Fruit fly (Drosophila melanogaster): ENCODE results near the gene CG12590.
A peak's percentile ranks its signal among the peaks of the same experiment; 100 is the strongest.

Gene CG12590

dm6 chr3R:5127790-5128243 is 31.6 kb upstream of the CG12590 start, which contains the start of gene RabGGTa (continued):
- TF ChIP-seq CG17829 (tag; optimal IDR thresholded peaks at IDR 0.05), result peak; percentile 72
- peak; percentile 25 to 50 for TF ChIP-seq chif (GFP tag; optimal IDR thresholded peaks at IDR 0.05)
- TF ChIP-seq CG12391 (tag; optimal IDR thresholded peaks at IDR 0.05), result peak; percentile 85
- TF ChIP-seq CG17612 (GFP tag; IDR thresholded peaks at IDR 0.05), result no peak
- TF ChIP-seq E2f1 (GFP tag; IDR thresholded peaks at IDR 0.05), result peak; percentile 73; the same call in 1 of the 2 replicates
- peak; percentile 67 for TF ChIP-seq Lhr (GFP tag; optimal IDR thresholded peaks at IDR 0.05)
- TF ChIP-seq CG10462 (GFP tag; optimal IDR thresholded peaks at IDR 0.05), result peak; percentile 4
- no peak for TF ChIP-seq Hr78 (GFP tag; optimal IDR thresholded peaks at IDR 0.05)
- TF ChIP-seq CG6765 (GFP tag; optimal IDR thresholded peaks at IDR 0.05), result peak; percentile 11
- TF ChIP-seq CG30020 (tag; optimal IDR thresholded peaks at IDR 0.05), result peak; percentile 38
- TF ChIP-seq CG42726 (GFP tag; IDR thresholded peaks at IDR 0.05; ENCODE audit: partially characterized antibody), result no peak
- peak; percentile 66 for TF ChIP-seq stc (GFP tag; IDR thresholded peaks at IDR 0.05)
- peak; percentile 66 for TF ChIP-seq lab (GFP tag; optimal IDR thresholded peaks at IDR 0.05)
- TF ChIP-seq disco-r (GFP tag; optimal IDR thresholded peaks at IDR 0.05), result peak; percentile 4
- peak; percentile 55 for TF ChIP-seq Bteb2 (GFP tag; optimal IDR thresholded peaks at IDR 0.05)
- TF ChIP-seq CG11398 (GFP tag; optimal IDR thresholded peaks at IDR 0.05), result peak; percentile 21
- no peak for TF ChIP-seq dati (GFP tag; IDR thresholded peaks at IDR 0.05)
- TF ChIP-seq ranshi (GFP tag; IDR thresholded peaks at IDR 0.05), result peak; percentile 58
- no peak for TF ChIP-seq CG34224 (GFP tag; IDR thresholded peaks at IDR 0.05; ENCODE audit: partially characterized antibody)
- no peak for TF ChIP-seq hb (GFP tag; IDR thresholded peaks at IDR 0.05; ENCODE audit: partially characterized antibody)
- TF ChIP-seq CG17802 (tag; optimal IDR thresholded peaks at IDR 0.05), result peak; percentile 13
- peak; percentile 57 for TF ChIP-seq CG10209 (GFP tag; optimal IDR thresholded peaks at IDR 0.05)
- peak; percentile 5 for TF ChIP-seq CG2875 (GFP tag; optimal IDR thresholded peaks at IDR 0.05)
- TF ChIP-seq Sry-δ (GFP tag; optimal IDR thresholded peaks at IDR 0.05), result peak; percentile 33
- TF ChIP-seq knrl (GFP tag; IDR thresholded peaks at IDR 0.05; ENCODE audit: partially characterized antibody), result no peak
- 0 out of 3 replicates have a peak, but pooled peaks have one; percentile 41 for TF ChIP-seq C15 (GFP tag; IDR thresholded peaks at IDR 0.05)
- peak; percentile 43 for TF ChIP-seq BtbVII (GFP tag; optimal IDR thresholded peaks at IDR 0.05)
- TF ChIP-seq NC2β (GFP tag; optimal IDR thresholded peaks at IDR 0.05), result peak; percentile 12
- TF ChIP-seq CG12104 (GFP tag; optimal IDR thresholded peaks at IDR 0.05), result peak; percentile 42
- TF ChIP-seq CG8388 (GFP tag; optimal IDR thresholded peaks at IDR 0.05), result peak; percentile 70
- TF ChIP-seq CG7839 (tag; optimal IDR thresholded peaks at IDR 0.05), result peak; percentile 71
- no peak for TF ChIP-seq gcm2 (GFP tag; optimal IDR thresholded peaks at IDR 0.05)
- TF ChIP-seq CG5953 (GFP tag; IDR thresholded peaks at IDR 0.05), result peak; percentile 37; the same call in 1 of the 2 replicates
- TF ChIP-seq tx (GFP tag; optimal IDR thresholded peaks at IDR 0.05), result peak; percentile 27
- TF ChIP-seq CG1529 (GFP tag; optimal IDR thresholded peaks at IDR 0.05), result peak; percentile 34
- peak; percentile 72 for TF ChIP-seq HLH54F (GFP tag; optimal IDR thresholded peaks at IDR 0.05)
- no peak for TF ChIP-seq sima (GFP tag; optimal IDR thresholded peaks at IDR 0.05)
- TF ChIP-seq usp (GFP tag; optimal IDR thresholded peaks at IDR 0.05), result no peak
- TF ChIP-seq CG33213 (GFP tag; optimal IDR thresholded peaks at IDR 0.05), result peak; percentile 2
- TF ChIP-seq CG18011 (GFP tag; optimal IDR thresholded peaks at IDR 0.05), result peak; percentile 22
- peak; percentile 4 for TF ChIP-seq vfl (GFP tag; optimal IDR thresholded peaks at IDR 0.05)
- no peak for TF ChIP-seq croc (GFP tag; conservative IDR thresholded peaks at IDR 0.05)
- TF ChIP-seq z (GFP tag; IDR thresholded peaks at IDR 0.05), result no peak
- peak; percentile 81 for TF ChIP-seq slbo (GFP tag; IDR thresholded peaks at IDR 0.05)
- TF ChIP-seq CG9817 (tag; optimal IDR thresholded peaks at IDR 0.05), result peak; percentile 70
- TF ChIP-seq CG12659 (GFP tag; optimal IDR thresholded peaks at IDR 0.05), result peak; percentile 77
- TF ChIP-seq ssp (GFP tag; IDR thresholded peaks at IDR 0.05), result peak; percentile 40
- peak; percentile 65 for TF ChIP-seq lilli (GFP tag; optimal IDR thresholded peaks at IDR 0.05)
- peak; percentile 76 for TF ChIP-seq gfzf (GFP tag; optimal IDR thresholded peaks at IDR 0.05)
- TF ChIP-seq CG30431 (GFP tag; optimal IDR thresholded peaks at IDR 0.05), result peak; percentile 7
